Worm (Caenorhabditis elegans): ENCODE data around the gene let-60.

DNA sequence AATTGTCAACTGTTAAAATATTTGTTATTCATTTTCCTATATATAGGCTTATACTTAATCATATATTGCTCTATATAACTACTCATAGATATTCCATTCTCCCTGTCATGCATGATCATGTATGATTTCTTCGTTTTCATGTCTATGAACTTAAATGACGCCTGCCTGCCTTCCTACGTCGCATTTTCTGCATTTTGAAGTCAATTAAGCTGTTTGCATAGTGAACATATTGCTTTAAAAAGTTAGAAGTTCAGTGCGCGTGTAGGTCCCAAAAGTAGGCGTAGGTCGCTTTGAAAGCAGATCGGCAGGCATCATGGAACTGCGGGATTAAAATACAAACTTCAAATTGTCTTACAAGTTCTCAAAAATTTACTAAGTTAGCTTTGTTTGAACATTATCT is 46.2 kb downstream of the let-60 start:
- TF ChIP-seq elt-2 (tag; optimal IDR thresholded peaks at IDR 0.05) (no peak), nhr-237 (tag; optimal IDR thresholded peaks at IDR 0.05) (no peak), unc-86 (tag; optimal IDR thresholded peaks at IDR 0.05) (no peak), nhr-90 (tag; optimal IDR thresholded peaks at IDR 0.05; ENCODE audit: poor library complexity) (no peak), nhr-12 (tag; optimal IDR thresholded peaks at IDR 0.05) (no peak), egl-27 (tag; optimal IDR thresholded peaks at IDR 0.05) (no peak), ztf-11 (tag; optimal IDR thresholded peaks at IDR 0.05) (no peak), tbx-2 (tag; optimal IDR thresholded peaks at IDR 0.05) (no peak), mdl-1 (tag; optimal IDR thresholded peaks at IDR 0.05) (no peak)
